Worm (Caenorhabditis elegans) whole organism, late embryonic: ENCODE results near the gene madf-8.

Source experiments
- C38D4.7 ChIP-seq: fragments of 200-800 bp; sonication (Bioruptor generic); optimal IDR thresholded peaks from 2 replicates; lab custom pipeline; 2018; ENCODE audit warnings: mild to moderate bottlenecking, missing genetic modification characterization, moderate library complexity, missing compliant biosample characterization
- T23F11.4 ChIP-seq: fragments of 200-800 bp; sonication (Bioruptor generic); optimal IDR thresholded peaks from 2 replicates; lab custom pipeline; 2018; ENCODE audit warnings: mild to moderate bottlenecking, missing genetic modification characterization, missing compliant biosample characterization
- Y22D7AL.16 ChIP-seq: sonication (generic microtip); optimal IDR thresholded peaks from 2 replicates; lab custom pipeline; 2016; ENCODE audit warnings: missing genetic modification characterization, missing compliant biosample characterization
- ceh-14 ChIP-seq: sonication (generic microtip); optimal IDR thresholded peaks from 2 replicates; lab custom pipeline; 2016; ENCODE audit warnings: missing genotype, missing genetic modification characterization, missing compliant biosample characterization
- ceh-18 ChIP-seq: sonication (generic microtip); optimal IDR thresholded peaks from 2 replicates; lab custom pipeline; 2016; ENCODE audit warnings: missing genetic modification characterization, missing compliant biosample characterization
- ceh-2 ChIP-seq: sonication (generic microtip); optimal IDR thresholded peaks from 2 replicates; lab custom pipeline; 2016; ENCODE audit warnings: missing genotype, missing genetic modification characterization, missing compliant biosample characterization
- ceh-22 ChIP-seq: sonication (generic microtip); optimal IDR thresholded peaks from 2 replicates; lab custom pipeline; 2017; ENCODE audit warnings: missing biosample characterization, missing genetic modification characterization
- ceh-31 ChIP-seq: sonication (generic microtip); optimal IDR thresholded peaks from 2 replicates; lab custom pipeline; 2016; ENCODE audit warnings: missing genetic modification characterization, missing compliant biosample characterization
- ceh-34 ChIP-seq: sonication (generic microtip); optimal IDR thresholded peaks from 2 replicates; lab custom pipeline; 2016; ENCODE audit warnings: mild to moderate bottlenecking, missing genetic modification characterization, missing compliant biosample characterization
- ceh-48 ChIP-seq: sonication (generic microtip); optimal IDR thresholded peaks from 2 replicates; lab custom pipeline; 2016; ENCODE audit warnings: missing genetic modification characterization, inconsistent platforms, missing compliant biosample characterization
- che-1 ChIP-seq: sonication (generic microtip); optimal IDR thresholded peaks from 2 replicates; lab custom pipeline; 2016; ENCODE audit warnings: mild to moderate bottlenecking, missing genetic modification characterization, missing compliant biosample characterization
- dmd-4 ChIP-seq: sonication (generic microtip); optimal IDR thresholded peaks from 2 replicates; lab custom pipeline; 2016; ENCODE audit warnings: borderline replicate concordance, missing genetic modification characterization, missing compliant biosample characterization
- elt-2 ChIP-seq: sonication (generic microtip); optimal IDR thresholded peaks from 2 replicates; lab custom pipeline; 2016; ENCODE audit warnings: missing genetic modification reagents, missing genetic modification characterization, missing compliant biosample characterization
- fkh-10 ChIP-seq: fragments of 150-350 bp; optimal IDR thresholded peaks from 2 replicates; lab custom pipeline; 2014; ENCODE audit warnings: missing biosample characterization, missing genetic modification reagents, missing genetic modification characterization
- fkh-6 ChIP-seq: sonication (generic microtip); optimal IDR thresholded peaks from 2 replicates; lab custom pipeline; 2016; ENCODE audit warnings: missing genetic modification characterization, missing compliant biosample characterization
- hlh-8 ChIP-seq: sonication (generic microtip); optimal IDR thresholded peaks from 2 replicates; lab custom pipeline; 2016; ENCODE audit warnings: missing genotype, missing genetic modification characterization, missing compliant biosample characterization
- lim-6 ChIP-seq: sonication (generic microtip); optimal IDR thresholded peaks from 2 replicates; lab custom pipeline; 2016; ENCODE audit warnings: missing genetic modification characterization, missing compliant biosample characterization
- madf-2 ChIP-seq: sonication (generic microtip); optimal IDR thresholded peaks from 2 replicates; lab custom pipeline; 2017; ENCODE audit warnings: missing genetic modification characterization, missing compliant biosample characterization
- mec-3 ChIP-seq: sonication (generic microtip); optimal IDR thresholded peaks from 2 replicates; lab custom pipeline; 2016; ENCODE audit warnings: borderline replicate concordance, missing genetic modification characterization, missing compliant biosample characterization
- nfya-1 ChIP-seq: sonication (generic microtip); optimal IDR thresholded peaks from 2 replicates; lab custom pipeline; 2017; ENCODE audit warnings: missing genetic modification characterization, mild to moderate bottlenecking, missing compliant biosample characterization, antibody characterized with exemption, moderate library complexity
- nhr-11 ChIP-seq: fragments of 150-350 bp; optimal IDR thresholded peaks from 2 replicates; lab custom pipeline; 2014; ENCODE audit warnings: missing biosample characterization, missing genetic modification characterization
- odd-2 ChIP-seq: sonication (generic microtip); optimal IDR thresholded peaks from 2 replicates; lab custom pipeline; 2017; ENCODE audit warnings: antibody characterized with exemption, mild to moderate bottlenecking, missing genetic modification characterization, missing compliant biosample characterization
- pag-3 ChIP-seq: sonication (generic microtip); optimal IDR thresholded peaks from 2 replicates; lab custom pipeline; 2016; ENCODE audit warnings: missing compliant biosample characterization, missing genetic modification characterization, borderline replicate concordance
- pqm-1 ChIP-seq: sonication (generic microtip); optimal IDR thresholded peaks from 2 replicates; lab custom pipeline; 2016; ENCODE audit warnings: missing genetic modification characterization, missing compliant biosample characterization
- ref-2 ChIP-seq: sonication (generic microtip); optimal IDR thresholded peaks from 2 replicates; lab custom pipeline; 2016; ENCODE audit warnings: missing genetic modification characterization, missing compliant biosample characterization
- rnt-1 ChIP-seq: sonication (generic microtip); optimal IDR thresholded peaks from 2 replicates; lab custom pipeline; 2016; ENCODE audit warnings: missing genetic modification characterization, missing compliant biosample characterization
- tbx-7 ChIP-seq: sonication (generic microtip); optimal IDR thresholded peaks from 2 replicates; lab custom pipeline; 2016; ENCODE audit warnings: missing genotype, missing genetic modification characterization, missing compliant biosample characterization
- ttx-3 ChIP-seq: sonication (generic microtip); optimal IDR thresholded peaks from 2 replicates; lab custom pipeline; 2016; ENCODE audit warnings: missing genetic modification reagents, missing genetic modification characterization, missing compliant biosample characterization
- unc-42 ChIP-seq: sonication (generic microtip); optimal IDR thresholded peaks from 2 replicates; lab custom pipeline; 2016; ENCODE audit warnings: missing genotype, missing genetic modification characterization, missing compliant biosample characterization
- unc-55 ChIP-seq: sonication (generic microtip); optimal IDR thresholded peaks from 2 replicates; lab custom pipeline; 2017; ENCODE audit warnings: missing biosample characterization, missing genetic modification reagents, missing genetic modification characterization

Gene madf-8

DNA sequence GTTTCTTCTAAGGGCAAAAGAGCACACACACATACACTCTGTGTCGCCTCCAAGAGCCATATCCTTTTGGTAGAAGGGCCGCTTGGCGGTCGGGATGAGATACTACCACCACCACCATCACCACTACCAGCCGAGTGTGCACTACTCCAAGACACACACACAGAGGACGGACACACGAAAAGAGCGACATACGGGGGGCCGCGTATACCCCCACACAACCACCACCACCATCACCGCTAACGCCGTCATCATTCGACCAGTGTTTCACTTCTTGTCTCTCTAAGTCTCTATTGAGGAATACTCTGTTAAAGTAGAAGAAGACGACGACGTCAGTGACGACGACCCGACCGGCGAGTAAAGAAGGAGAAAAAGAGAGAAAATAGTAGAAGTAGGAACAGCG lies 30.0 kb downstream of the madf-8 start (continued):
- peak; percentile 54 for TF ChIP-seq dmd-4

DNA sequence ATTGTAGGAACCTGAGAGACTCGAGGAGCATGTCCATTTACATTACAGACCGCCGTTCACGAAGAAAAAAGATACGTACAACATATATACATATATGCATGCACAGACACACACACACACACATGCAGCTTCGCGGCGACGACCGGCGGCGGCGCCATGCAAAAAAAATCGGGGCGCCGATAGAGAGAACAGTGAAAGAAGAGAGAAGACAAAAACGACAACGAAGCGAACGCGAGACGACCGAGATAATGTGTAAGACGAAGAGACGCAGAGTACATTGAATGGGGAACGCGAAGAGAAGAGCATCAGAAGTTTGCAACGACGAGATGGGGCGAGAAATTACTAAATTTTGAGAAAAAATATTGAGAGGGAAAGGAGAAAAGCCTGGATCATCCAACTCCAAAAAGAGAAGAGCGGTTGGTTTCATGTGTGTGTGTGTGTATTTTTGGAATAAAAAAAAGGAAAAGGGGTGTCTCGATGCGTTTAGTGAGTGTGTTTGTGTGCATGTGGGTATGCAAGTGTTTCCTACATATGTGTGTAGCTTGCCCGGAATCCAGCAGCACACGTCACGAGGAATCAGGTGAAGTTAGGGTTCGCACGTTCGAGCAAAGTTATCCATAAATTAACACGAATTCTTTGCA lies 30.9 kb downstream of the madf-8 start:
- TF ChIP-seq odd-2 (no peak), hlh-8 (no peak), ceh-18 (tag; lab: Kevin White, UChicago) (no peak)

DNA sequence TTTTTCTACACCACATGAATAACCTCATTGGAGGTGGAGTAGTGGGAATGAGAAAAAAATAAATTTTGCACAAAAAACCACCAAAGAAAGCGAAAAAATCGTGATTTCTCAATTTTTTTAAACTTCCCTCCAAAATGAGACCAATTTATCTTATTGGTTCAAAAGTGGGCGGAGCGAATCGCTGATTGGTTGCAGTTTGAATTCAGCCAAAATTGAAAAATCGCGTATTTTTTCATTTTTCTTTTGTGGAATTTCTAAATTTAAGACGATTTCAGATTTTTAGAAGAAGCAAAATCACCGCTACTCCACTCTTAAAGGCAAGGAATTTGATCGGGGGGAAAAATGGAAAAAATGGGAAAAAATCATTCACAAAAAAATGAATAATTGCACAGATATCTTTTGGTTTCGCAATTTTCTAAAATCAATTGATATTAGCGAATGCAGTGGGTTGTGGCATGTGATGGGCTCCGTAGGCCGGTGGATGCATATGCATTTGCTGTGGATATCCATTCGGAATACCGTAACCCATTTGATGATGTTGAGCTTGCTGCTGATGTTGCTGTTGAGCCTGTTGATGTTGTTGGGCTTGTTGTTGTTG lies 37.7 kb downstream of the madf-8 start:
- TF ChIP-seq unc-55 (GFP tag; lab: Kevin White, UChicago) = no peak
- peak; percentile 75 for TF ChIP-seq nfya-1 (tag; lab: Kevin White, UChicago)
- TF ChIP-seq, all 69 proteins: peak for 1

DNA sequence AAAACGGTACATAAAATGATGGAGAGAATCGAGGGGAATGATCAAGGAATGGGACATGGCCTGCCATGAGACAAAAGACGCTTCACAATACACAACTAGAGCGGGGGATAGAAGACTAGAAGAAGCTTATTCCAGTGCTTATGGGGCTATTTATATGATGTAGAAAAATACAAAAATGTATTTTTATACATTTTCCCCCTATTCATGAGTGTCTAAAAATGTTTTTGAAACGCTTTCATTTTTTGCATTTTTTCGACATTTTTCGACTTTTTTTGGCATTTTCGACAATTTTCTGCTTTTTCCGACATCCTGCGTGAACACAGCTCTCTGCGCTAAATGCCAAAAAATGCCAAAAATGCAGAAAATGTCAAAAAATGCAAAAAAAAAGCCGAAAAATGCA lies 38.2 kb downstream of the madf-8 start:
- no peak for TF ChIP-seq lim-6 (tag; lab: Kevin White, UChicago)
- no peak for TF ChIP-seq nhr-11 (tag; lab: Kevin White, UChicago)
- no peak for TF ChIP-seq pag-3 (tag; lab: Kevin White, UChicago)
- TF ChIP-seq ceh-22 (tag; lab: Kevin White, UChicago) = no peak
- no peak for TF ChIP-seq C38D4.7 (GFP tag; lab: Kevin White, UChicago)
- TF ChIP-seq elt-2 (tag; lab: Kevin White, UChicago) = no peak
- no peak for TF ChIP-seq ceh-48
- no peak for TF ChIP-seq madf-2 (tag; lab: Kevin White, UChicago)

DNA sequence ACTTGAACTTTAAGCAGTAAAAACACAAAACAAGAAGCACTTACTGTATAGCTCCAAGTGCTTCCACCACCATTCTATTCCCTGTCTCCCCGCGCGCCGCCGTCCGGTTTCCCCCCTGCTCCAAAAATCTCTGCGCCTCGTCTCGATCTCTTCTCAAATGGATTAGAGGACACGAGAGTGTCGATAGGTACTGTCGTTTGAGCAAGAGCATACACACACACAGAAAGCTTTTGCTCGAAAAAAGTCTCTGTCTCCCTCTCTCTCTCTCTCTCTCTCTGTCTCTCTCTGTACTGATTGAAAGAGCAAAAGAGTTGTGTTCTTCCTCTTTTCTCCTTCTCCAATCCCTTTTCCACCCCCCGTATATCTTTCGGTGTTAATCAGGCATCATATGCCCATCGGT lies 45.0 kb downstream of the madf-8 start:
- TF ChIP-seq T23F11.4 (GFP tag; lab: Kevin White, UChicago) (peak; percentile 32), rnt-1 (tag; lab: Kevin White, UChicago) (no peak), ceh-31 (tag; lab: Kevin White, UChicago) (peak; percentile 12), ceh-2 (tag; lab: Kevin White, UChicago) (peak; percentile 17), che-1 (no peak), tbx-7 (tag; lab: Kevin White, UChicago) (no peak)

DNA sequence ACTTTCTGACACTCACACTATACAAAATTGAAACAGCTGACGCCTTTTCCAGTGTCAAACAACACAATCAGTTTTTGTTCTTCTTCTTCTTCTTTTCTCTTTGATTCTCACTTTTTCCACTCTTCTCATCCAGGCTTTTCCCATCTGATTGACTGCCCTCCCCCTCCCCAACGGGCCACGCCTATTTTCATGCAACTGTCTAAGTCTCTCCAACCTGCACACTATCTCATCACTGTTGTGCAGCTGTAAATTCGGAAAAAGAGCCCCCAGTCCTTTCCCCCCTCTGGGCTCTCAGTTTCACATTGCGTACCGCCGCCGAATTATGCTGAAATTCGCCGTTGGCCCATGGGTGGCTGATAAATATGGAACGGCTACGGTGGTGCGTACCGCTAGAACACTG lies 49.4 kb downstream of the madf-8 start:
- TF ChIP-seq ceh-31 (tag; lab: Kevin White, UChicago) (no peak), mec-3 (tag; lab: Kevin White, UChicago) (peak; percentile 7), unc-55 (GFP tag; lab: Kevin White, UChicago) (peak; percentile 79), C38D4.7 (GFP tag; lab: Kevin White, UChicago) (no peak), ceh-14 (tag; lab: Kevin White, UChicago) (peak; percentile 4), ttx-3 (tag; lab: Kevin White, UChicago) (no peak), pqm-1 (tag; lab: Kevin White, UChicago) (no peak), fkh-6 (peak; percentile 18), ceh-18 (tag; lab: Kevin White, UChicago) (peak; percentile 67), unc-42 (tag; lab: Kevin White, UChicago) (peak; percentile 8), ref-2 (peak; percentile 21), Y22D7AL.16 (tag; lab: Kevin White, UChicago) (no peak), ceh-34 (tag; lab: Kevin White, UChicago) (no peak), fkh-10 (GFP tag; lab: Kevin White, UChicago) (no peak), nfya-1 (tag; lab: Kevin White, UChicago) (peak; percentile 15)
